Worm (Caenorhabditis elegans): ENCODE results near the gene insc-1.

ce11 chrII:7337469-7337893, 21.2 kb upstream of the insc-1 start:
- TF ChIP-seq ama-1 (optimal IDR thresholded peaks at IDR 0.05) (no peak), scrt-1 (GFP tag; IDR thresholded peaks at IDR 0.05) (no peak), hmbx-1 (tag; optimal IDR thresholded peaks at IDR 0.05) (no peak), aly-1 (tag; optimal IDR thresholded peaks at IDR 0.05) (no peak), hnd-1 (tag; optimal IDR thresholded peaks at IDR 0.05) (no peak), flt-1 (GFP tag; IDR thresholded peaks at IDR 0.05) (no peak), ets-7 (tag; optimal IDR thresholded peaks at IDR 0.05) (no peak), pes-1 (GFP tag; IDR thresholded peaks at IDR 0.05) (no peak)

Data from whole organism, early embryonic.